Fruit fly (Drosophila melanogaster): ENCODE data around the gene CG31431.

DNA sequence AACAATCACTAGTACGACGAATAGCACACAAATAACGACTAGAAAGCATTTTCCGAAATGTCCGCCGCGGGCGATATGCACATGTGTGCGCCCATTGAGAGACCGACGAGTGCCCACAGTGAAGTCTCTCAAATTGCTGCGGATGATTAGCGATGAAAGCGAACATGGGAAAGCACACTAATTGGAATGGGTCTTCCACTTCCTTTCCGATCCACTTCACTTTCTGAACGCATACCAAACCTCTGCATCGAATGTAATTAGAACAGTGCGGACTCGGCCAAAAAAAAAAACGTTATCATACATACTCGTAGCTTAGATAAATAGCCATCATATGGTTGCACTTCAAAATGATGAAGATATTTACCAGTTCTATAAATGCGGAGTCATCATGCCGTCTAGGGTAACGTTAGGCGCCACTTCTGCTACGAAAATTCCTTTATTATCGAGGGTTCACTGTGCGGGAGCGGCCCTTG lies 20.5 kb upstream of the CG31431 start:
- TF ChIP-seq Lpt (GFP tag; optimal IDR thresholded peaks at IDR 0.05) (no peak), CG3032 (tag; optimal IDR thresholded peaks at IDR 0.05) (peak; percentile 9)

All from whole organism, prepupa.